Worm (Caenorhabditis elegans) whole organism, L3 larva: ENCODE measurements around the gene zip-2.

Experiments used
- ceh-82 ChIP-seq: fragments of 150-350 bp; optimal IDR thresholded peaks from 2 replicates; lab custom pipeline; 2014; ENCODE audit warnings: missing biosample characterization, missing genetic modification characterization
- egl-27 ChIP-seq: sonication (generic microtip); optimal IDR thresholded peaks from 4 replicates; lab custom pipeline; 2017; ENCODE audit warnings: missing biosample characterization, missing genetic modification reagents, missing genetic modification characterization
- skn-1 ChIP-seq: fragments of 150-350 bp; optimal IDR thresholded peaks from 2 replicates; lab custom pipeline; 2014; ENCODE audit warnings: missing biosample characterization, missing genetic modification characterization
- snpc-4 ChIP-seq: fragments of 150-350 bp; optimal IDR thresholded peaks from 2 replicates; lab custom pipeline; 2014; ENCODE audit warnings: missing biosample characterization, missing genetic modification characterization

DNA sequence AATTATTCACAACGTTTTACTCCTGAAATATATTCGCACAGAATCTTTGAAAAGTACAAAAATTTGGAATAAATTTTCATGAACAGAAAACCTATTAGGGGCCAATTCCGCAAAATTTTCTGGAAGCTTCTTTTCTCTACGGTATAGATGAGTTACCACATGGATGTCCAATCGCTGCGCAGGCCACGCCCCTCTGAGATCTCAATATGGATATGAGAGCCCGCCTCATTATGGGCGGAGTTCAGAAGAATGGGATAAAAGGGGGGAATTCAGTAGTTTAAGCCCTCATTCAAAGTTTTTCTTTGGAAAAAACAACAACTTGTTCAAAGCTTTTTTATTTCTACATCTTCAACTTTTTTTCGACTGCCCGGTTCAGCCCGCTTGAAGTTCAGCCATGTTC, 21.2 kb upstream of the zip-2 start, which contains the start of gene daf-7:
- no peak for TF ChIP-seq skn-1 (tag; lab: Kevin White, UChicago)
- no peak for TF ChIP-seq ceh-82
- no peak for TF ChIP-seq snpc-4
- no peak for TF ChIP-seq egl-27 (tag; lab: Kevin White, UChicago)
